Fruit fly (Drosophila melanogaster) S2 (cell line): ENCODE measurements around the gene CG14692.

Experiments used
- CG8478 ChIP-seq: fragments of >200 bp; optimal IDR thresholded peaks from 2 replicates; lab custom pipeline; 2018
- CTCF ChIP-seq, 2 experiments: fragments of >200 bp; optimal IDR thresholded peaks; 2 replicates each; lab custom pipeline; 2018

DNA sequence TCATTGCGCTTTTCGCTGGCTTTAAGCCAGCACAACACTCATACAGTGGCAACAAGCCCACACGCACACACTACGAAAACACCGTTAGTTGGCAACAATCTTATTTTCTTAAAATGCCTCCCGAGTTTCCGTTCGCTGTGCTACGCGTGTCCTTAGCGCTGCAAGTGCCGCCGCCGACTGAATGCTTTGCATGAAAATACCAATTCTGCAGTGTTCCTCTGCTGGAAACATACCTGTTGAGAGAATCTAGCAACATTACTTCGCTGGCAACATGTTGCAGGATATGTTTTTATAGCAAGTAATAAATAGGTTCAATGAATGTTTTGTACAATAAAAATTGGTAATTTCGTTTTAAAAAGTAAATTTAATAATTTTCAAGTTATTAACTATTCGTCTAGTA, 52.7 kb downstream of the CG14692 start, which contains the start of gene TkR86C:
- TF ChIP-seq CTCF (optimal IDR thresholded peaks at IDR 0.05; lab: Kevin White, UChicago) = no peak
- no peak for TF ChIP-seq CG8478
